Fruit fly (Drosophila melanogaster): ENCODE data around the gene bdwf.

Gene bdwf

DNA sequence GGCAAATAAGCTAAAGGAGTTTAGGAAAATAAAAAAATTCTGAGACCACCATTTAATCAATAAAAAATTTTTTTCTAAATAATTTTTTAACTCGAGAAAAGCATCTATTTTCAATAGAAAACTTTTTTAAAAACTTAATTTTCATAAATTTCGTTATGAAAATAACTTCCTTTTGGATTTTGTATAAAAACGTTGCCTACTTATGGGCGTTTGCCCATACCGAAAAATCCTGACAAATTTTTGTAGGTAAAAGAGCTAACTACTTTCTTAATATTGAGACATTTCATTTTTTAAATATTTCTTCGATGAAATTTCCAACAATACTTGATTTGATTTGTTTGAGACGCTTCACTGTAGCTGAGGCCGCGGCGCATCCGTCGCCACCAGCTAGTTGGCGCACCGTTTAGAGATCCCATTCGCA is 17.3 kb upstream of the bdwf start (continued):
- TF ChIP-seq sisA (GFP tag; IDR thresholded peaks at IDR 0.05) = 0 out of 2 replicates have a peak, but pooled peaks have one; percentile 10
- TF ChIP-seq CG7963 (GFP tag; IDR thresholded peaks at IDR 0.05; ENCODE audit: partially characterized antibody) = no peak
- peak; percentile 63 for TF ChIP-seq CG2120 (GFP tag; optimal IDR thresholded peaks at IDR 0.05)
- peak; percentile 9; the same call in 1 of the 2 replicates for TF ChIP-seq Rfx (GFP tag; IDR thresholded peaks at IDR 0.05)
- no peak for TF ChIP-seq CG8765 (GFP tag; IDR thresholded peaks at IDR 0.05)
- TF ChIP-seq Drgx (GFP tag; IDR thresholded peaks at IDR 0.05) = peak; percentile 72
- TF ChIP-seq CG6254 (GFP tag; optimal IDR thresholded peaks at IDR 0.05) = peak; percentile 21
- TF ChIP-seq pzg (GFP tag; optimal IDR thresholded peaks at IDR 0.05) = no peak
- TF ChIP-seq zfh2 (GFP tag; optimal IDR thresholded peaks at IDR 0.05) = peak; percentile 37
- no peak for TF ChIP-seq pb (GFP tag; optimal IDR thresholded peaks at IDR 0.05)
- 0 out of 2 replicates have a peak, but pooled peaks have one; percentile 17 for TF ChIP-seq CG9215 (GFP tag; IDR thresholded peaks at IDR 0.05)
- peak; percentile 73 for TF ChIP-seq nmo (GFP tag; optimal IDR thresholded peaks at IDR 0.05)
- no peak for TF ChIP-seq CG8478 (optimal IDR thresholded peaks at IDR 0.05)
- peak; percentile 33 for TF ChIP-seq CG2875 (GFP tag; optimal IDR thresholded peaks at IDR 0.05)
- TF ChIP-seq CG11504 (tag; optimal IDR thresholded peaks at IDR 0.05) = peak; percentile 72
- no peak for TF ChIP-seq psq (GFP tag; optimal IDR thresholded peaks at IDR 0.05)
- TF ChIP-seq ATbp (GFP tag; optimal IDR thresholded peaks at IDR 0.05) = peak; percentile 11
- TF ChIP-seq otp (GFP tag; IDR thresholded peaks at IDR 0.05) = no peak
- TF ChIP-seq CG14710 (tag; optimal IDR thresholded peaks at IDR 0.05) = peak; percentile 48
- 0 out of 2 replicates have a peak, but pooled peaks have one; percentile 9 for TF ChIP-seq Ada2b (GFP tag; IDR thresholded peaks at IDR 0.05)
- TF ChIP-seq Aef1 (GFP tag; IDR thresholded peaks at IDR 0.05) = peak; percentile 17; the same call in 1 of the 3 replicates
- peak; percentile 71 for TF ChIP-seq CG31441 (GFP tag; IDR thresholded peaks at IDR 0.05)
- peak; percentile 35 for TF ChIP-seq nau (GFP tag; optimal IDR thresholded peaks at IDR 0.05)
- TF ChIP-seq CG1647 (GFP tag; optimal IDR thresholded peaks at IDR 0.05) = no peak

DNA sequence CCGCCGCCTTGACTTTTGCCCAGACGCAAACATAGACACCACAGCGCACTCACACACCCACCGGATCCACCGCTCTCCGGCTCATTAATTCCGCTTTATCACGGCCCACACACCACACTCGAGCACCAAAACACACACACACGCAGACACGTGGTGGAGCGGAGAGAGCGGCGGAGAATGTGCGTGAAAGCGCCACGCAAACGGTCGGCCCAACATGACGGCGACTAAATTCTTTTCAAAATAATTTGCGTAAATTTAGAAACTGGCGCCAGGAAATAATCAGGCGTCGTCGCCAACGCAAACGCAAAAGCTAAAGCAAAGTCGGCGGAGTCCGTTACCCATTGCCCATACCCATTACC is 16.9 kb upstream of the bdwf start:
- TF ChIP-seq CG7745 (tag; optimal IDR thresholded peaks at IDR 0.05) (no peak), chinmo (GFP tag; IDR thresholded peaks at IDR 0.05; ENCODE audit: partially characterized antibody) (peak; percentile 65; the same call in 1 of the 4 replicates), Adf1 (GFP tag; IDR thresholded peaks at IDR 0.05) (peak; percentile 59), CG12769 (tag; optimal IDR thresholded peaks at IDR 0.05) (peak; percentile 49), exex (tag; optimal IDR thresholded peaks at IDR 0.05) (peak; percentile 57), sd (tag; optimal IDR thresholded peaks at IDR 0.05) (peak; percentile 91), Jarid2 (GFP tag; optimal IDR thresholded peaks at IDR 0.05) (no peak), Trl (optimal IDR thresholded peaks at IDR 0.05) (peak; percentile 30 to 57), Trl (GFP tag; optimal IDR thresholded peaks at IDR 0.05) (no peak), pnt (GFP tag; optimal IDR thresholded peaks at IDR 0.05) (no peak), lov (optimal IDR thresholded peaks at IDR 0.05) (no peak), lov (GFP tag; IDR thresholded peaks at IDR 0.05) (0 out of 3 replicates have a peak, but pooled peaks have one; percentile 5), sr (GFP tag; IDR thresholded peaks at IDR 0.05) (peak; percentile 93), slbo (GFP tag; IDR thresholded peaks at IDR 0.05) (no peak), cwo (GFP tag; optimal IDR thresholded peaks at IDR 0.05) (peak; percentile 6), so (GFP tag; IDR thresholded peaks at IDR 0.05) (peak; percentile 40; the same call in 1 of the 3 replicates), gem (tag; optimal IDR thresholded peaks at IDR 0.05) (no peak), CG8290 (GFP tag; optimal IDR thresholded peaks at IDR 0.05) (no peak), CG8290 (tag; optimal IDR thresholded peaks at IDR 0.05) (peak in 1 of 2 experiments; percentile 53), sc (optimal IDR thresholded peaks at IDR 0.05) (no peak), sc (GFP tag; optimal IDR thresholded peaks at IDR 0.05) (no peak), lilli (GFP tag; optimal IDR thresholded peaks at IDR 0.05) (no peak), CG6175 (GFP tag; IDR thresholded peaks at IDR 0.05) (0 out of 3 replicates have a peak, but pooled peaks have one; percentile 32), CG17612 (GFP tag; IDR thresholded peaks at IDR 0.05) (no peak), z (GFP tag; IDR thresholded peaks at IDR 0.05) (peak; percentile 55; the same call in 1 of the 3 replicates), stwl (tag; optimal IDR thresholded peaks at IDR 0.05) (no peak), klu (GFP tag; IDR thresholded peaks at IDR 0.05) (no peak), gce (GFP tag; IDR thresholded peaks at IDR 0.05) (0 out of 3 replicates have a peak, but pooled peaks have one; percentile 10), ftz-f1 (GFP tag; optimal IDR thresholded peaks at IDR 0.05) (peak; percentile 53)
